Worm (Caenorhabditis elegans): ENCODE results near the gene C29E4.9.

Gene C29E4.9

ce11 chrIII:7928549-7929129 lies 28.2 kb downstream of the C29E4.9 start, which contains the start of the genes C29E4.13 and npp-15 (continued):
- no peak for TF ChIP-seq Y79H2A.3 (GFP tag; conservative IDR thresholded peaks at IDR 0.05)

DNA sequence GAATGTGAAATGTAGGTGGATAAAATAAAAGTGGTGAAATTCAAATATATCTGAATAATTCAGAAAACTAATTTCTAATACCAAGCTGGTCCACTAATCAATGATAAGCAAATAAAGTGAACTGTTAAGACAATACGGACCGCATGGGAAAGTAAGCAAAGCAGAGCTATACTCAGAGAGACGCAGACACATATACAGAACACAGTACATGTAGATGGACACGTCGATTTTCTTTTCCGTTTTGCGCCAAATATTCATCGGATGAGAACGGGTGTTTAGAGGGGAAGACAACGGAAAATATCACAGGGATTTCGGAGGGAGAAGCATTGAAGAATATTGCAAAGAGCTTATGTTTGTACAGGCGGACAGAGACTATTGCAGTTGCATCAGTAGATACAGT lies 30.9 kb downstream of the C29E4.9 start:
- TF ChIP-seq hlh-12 (tag; optimal IDR thresholded peaks at IDR 0.05) (no peak), dpl-1 (GFP tag; optimal IDR thresholded peaks at IDR 0.05) (no peak), nhr-27 (tag; optimal IDR thresholded peaks at IDR 0.05) (no peak), hmg-1.2 (GFP tag; IDR thresholded peaks at IDR 0.05) (peak; percentile 36; the same call in 1 of the 2 replicates), madf-6 (GFP tag; IDR thresholded peaks at IDR 0.05) (no peak), tlf-1 (GFP tag; optimal IDR thresholded peaks at IDR 0.05) (no peak), B0261.1 (tag; optimal IDR thresholded peaks at IDR 0.05) (no peak), ceh-79 (tag; optimal IDR thresholded peaks at IDR 0.05) (no peak)

DNA sequence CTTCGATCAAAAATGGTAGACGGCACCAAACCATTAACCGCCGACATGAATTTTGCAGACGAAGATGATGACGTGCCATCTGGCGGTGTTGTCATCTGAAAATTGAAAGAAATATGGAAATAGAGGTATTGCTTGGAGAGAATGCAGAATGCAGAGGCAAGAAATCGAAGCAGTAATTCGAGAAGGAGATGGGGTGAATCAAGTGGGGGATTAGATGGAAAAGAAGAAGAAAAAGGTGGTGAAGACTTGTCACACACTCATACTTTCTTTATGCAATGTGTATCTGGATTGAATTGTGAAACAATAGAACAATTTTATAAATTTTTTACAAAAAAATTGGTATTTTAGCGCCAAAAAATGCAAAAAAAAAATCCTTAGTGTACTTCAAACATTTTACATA lies 32.0 kb downstream of the C29E4.9 start, which contains the start of gene tag-250:
Gene tag-250, minus strand, starts transcription at position 101 of the 400 bp plus-strand sequence.
- no peak for TF ChIP-seq ztf-26 (tag; optimal IDR thresholded peaks at IDR 0.05)

DNA sequence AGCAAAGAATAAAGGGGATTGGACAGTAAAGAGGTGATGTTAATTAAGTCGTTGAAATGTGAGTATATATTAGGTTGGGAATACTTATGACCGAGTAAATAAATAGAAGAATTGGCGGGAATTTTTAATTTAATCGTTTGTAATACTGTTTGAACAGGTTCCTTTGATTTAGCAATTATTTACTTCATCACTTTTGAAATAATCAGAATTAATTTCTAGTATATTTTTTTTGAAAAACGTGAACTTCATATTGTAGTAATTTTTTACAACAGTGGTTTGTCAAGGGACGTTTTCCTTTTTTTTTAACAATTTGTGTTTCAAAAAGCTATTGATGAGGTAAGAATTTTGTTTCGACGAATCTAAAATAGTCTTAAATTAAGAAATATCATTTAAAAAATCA lies 34.7 kb downstream of the C29E4.9 start, which contains the start of gene C29E4.17:
Gene C29E4.17, plus strand, starts transcription at position 301 of the 400 bp plus-strand sequence.
- TF ChIP-seq nhr-179 (tag; optimal IDR thresholded peaks at IDR 0.05) (no peak), zim-3 (tag; optimal IDR thresholded peaks at IDR 0.05) (no peak), K11D2.4 (GFP tag; IDR thresholded peaks at IDR 0.05) (no peak), F57A8.1 (GFP tag; optimal IDR thresholded peaks at IDR 0.05) (no peak), dpff-1 (tag; optimal IDR thresholded peaks at IDR 0.05) (no peak), ztf-26 (tag; optimal IDR thresholded peaks at IDR 0.05) (no peak), nfya-2 (GFP tag; IDR thresholded peaks at IDR 0.05) (no peak), F22D6.2 (tag; optimal IDR thresholded peaks at IDR 0.05) (no peak), Y67H2A.10 (GFP tag; conservative IDR thresholded peaks at IDR 0.05) (no peak)

- TF ChIP-seq Y67H2A.10 (GFP tag; conservative IDR thresholded peaks at IDR 0.05) (no peak), hmg-20 (GFP tag; IDR thresholded peaks at IDR 0.05) (no peak), Y79H2A.3 (GFP tag; conservative IDR thresholded peaks at IDR 0.05) (no peak), ztf-28 (GFP tag; IDR thresholded peaks at IDR 0.05) (no peak), ztf-25 (GFP tag; IDR thresholded peaks at IDR 0.05) (no peak), nhr-27 (tag; optimal IDR thresholded peaks at IDR 0.05) (no peak), T07F8.4 (tag; optimal IDR thresholded peaks at IDR 0.05) (no peak), sea-2 (GFP tag; IDR thresholded peaks at IDR 0.05) (no peak), lin-26 (GFP tag; IDR thresholded peaks at IDR 0.05) (no peak), aptf-3 (GFP tag; IDR thresholded peaks at IDR 0.05) (no peak), Y53G8AR.9 (GFP tag; conservative IDR thresholded peaks at IDR 0.05) (no peak), mel-28 (tag; optimal IDR thresholded peaks at IDR 0.05; ENCODE audit: borderline replicate concordance) (no peak), tbx-9 (tag; optimal IDR thresholded peaks at IDR 0.05; ENCODE audit: borderline replicate concordance) (no peak), Y95B8A.8 (GFP tag; IDR thresholded peaks at IDR 0.05) (no peak), lir-1 (GFP tag; conservative IDR thresholded peaks at IDR 0.05) (no peak)
Measured at ce11 chrIII:7919823-7920222, 37.0 kb downstream of the C29E4.9 start, which contains the start of gene C29E4.14. Gene C29E4.14 (plus strand): TSS chrIII:7920123.

DNA sequence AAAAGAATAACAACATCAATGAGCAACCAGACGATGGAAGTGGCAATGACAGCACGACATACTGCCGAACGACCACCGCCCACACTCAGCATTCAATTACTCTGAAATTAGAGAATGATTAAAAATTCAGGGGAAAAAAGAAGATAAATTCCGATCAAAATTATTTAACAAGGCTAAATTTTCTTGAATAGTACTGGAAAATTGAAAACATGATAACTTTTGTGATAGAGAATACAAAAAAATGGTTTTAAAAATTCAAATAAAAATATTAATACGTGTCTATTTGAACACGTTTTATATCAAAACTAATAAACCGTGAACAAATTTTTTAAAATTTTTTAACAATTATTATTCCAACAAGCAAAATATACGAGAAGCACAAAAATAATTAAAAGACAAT lies 39.2 kb downstream of the C29E4.9 start, which contains the start of gene gly-3:
Gene gly-3, minus strand, starts transcription at position 101 of the 400 bp plus-strand sequence.
- TF ChIP-seq mcd-1 (GFP tag; IDR thresholded peaks at IDR 0.05), result no peak
- TF ChIP-seq let-526 (GFP tag; IDR thresholded peaks at IDR 0.05), result no peak
- TF ChIP-seq F57C9.4 (tag; optimal IDR thresholded peaks at IDR 0.05), result no peak
- TF ChIP-seq ceh-79 (tag; optimal IDR thresholded peaks at IDR 0.05), result no peak
- TF ChIP-seq cebp-2 (GFP tag; IDR thresholded peaks at IDR 0.05), result no peak
- no peak for TF ChIP-seq F57A8.1 (GFP tag; optimal IDR thresholded peaks at IDR 0.05)
- no peak for TF ChIP-seq ccch-3 (GFP tag; optimal IDR thresholded peaks at IDR 0.05)
- no peak for TF ChIP-seq rpc-1 (optimal IDR thresholded peaks at IDR 0.05)
- no peak for TF ChIP-seq rpc-1 (tag; optimal IDR thresholded peaks at IDR 0.05)
- TF ChIP-seq rcor-1 (GFP tag; IDR thresholded peaks at IDR 0.05), result no peak
- no peak for TF ChIP-seq ceh-100 (GFP tag; IDR thresholded peaks at IDR 0.05)
- TF ChIP-seq hrde-1 (tag; optimal IDR thresholded peaks at IDR 0.05; ENCODE audit: borderline replicate concordance), result no peak
- no peak for TF ChIP-seq zfh-2 (GFP tag; conservative IDR thresholded peaks at IDR 0.05)
- no peak for TF ChIP-seq lin-26 (GFP tag; IDR thresholded peaks at IDR 0.05)

Measured in whole organism, young adult.